Fruit fly (Drosophila melanogaster) whole organism, embryonic: ENCODE measurements around the gene Tpr2.

Experiments used
- Bdp1 ChIP-seq: fragments of 200-800 bp; sonication (Bioruptor generic); optimal IDR thresholded peaks from 3 replicates; lab custom pipeline; 2016; ENCODE audit warnings: missing biosample characterization, missing genetic modification characterization
- CG10209 ChIP-seq: fragments of 200-800 bp; sonication (Bioruptor generic); optimal IDR thresholded peaks from 3 replicates; lab custom pipeline; 2017; ENCODE audit warnings: missing biosample characterization, mild to moderate bottlenecking, missing genetic modification characterization, missing genetic modification reagents
- CG11085 ChIP-seq: fragments of 200-800 bp; sonication (Bioruptor generic); IDR thresholded peaks from 2 replicates; pipeline ENCODE4 v1.3.6; 2022; ENCODE audit warnings: missing biosample characterization, missing genetic modification characterization
- CG11398 ChIP-seq: fragments of 200-800 bp; sonication (Bioruptor generic); optimal IDR thresholded peaks from 2 replicates; lab custom pipeline; 2016; ENCODE audit warnings: missing biosample characterization, missing genetic modification characterization
- CG11504 ChIP-seq: fragments of 200-800 bp; sonication (Bioruptor generic); optimal IDR thresholded peaks from 3 replicates; lab custom pipeline; 2019; ENCODE audit warnings: missing biosample characterization, mild to moderate bottlenecking, missing genetic modification characterization, moderate library complexity
- CG13296 ChIP-seq: fragments of 200-800 bp; sonication (Bioruptor generic); optimal IDR thresholded peaks from 3 replicates; lab custom pipeline; 2018; ENCODE audit warnings: missing biosample characterization, mild to moderate bottlenecking, missing genetic modification characterization
- CG1792 ChIP-seq: fragments of 200-800 bp; sonication (Bioruptor generic); optimal IDR thresholded peaks from 2 replicates; lab custom pipeline; 2016; ENCODE audit warnings: missing biosample characterization, missing genetic modification characterization
- CG18011 ChIP-seq: fragments of 200-800 bp; sonication (Bioruptor generic); optimal IDR thresholded peaks from 2 replicates; lab custom pipeline; 2017; ENCODE audit warnings: missing biosample characterization, missing genetic modification characterization, mild to moderate bottlenecking, moderate library complexity, missing genotype
- CG2199 ChIP-seq: fragments of 200-800 bp; sonication (Bioruptor generic); IDR thresholded peaks from 3 replicates; pipeline ENCODE4 v1.3.6; 2022; ENCODE audit warnings: missing biosample characterization, missing genetic modification characterization
- CG3281 ChIP-seq: fragments of 200-800 bp; sonication (Bioruptor generic); optimal IDR thresholded peaks from 3 replicates; lab custom pipeline; 2017; ENCODE audit warnings: missing biosample characterization, mild to moderate bottlenecking, missing genetic modification characterization
- CG3407 ChIP-seq: fragments of 200-800 bp; sonication (Bioruptor generic); optimal IDR thresholded peaks from 2 replicates; lab custom pipeline; 2018; ENCODE audit warnings: missing biosample characterization, mild to moderate bottlenecking, missing genetic modification characterization
- CG3847 ChIP-seq: fragments of 200-800 bp; sonication (Bioruptor generic); IDR thresholded peaks from 2 replicates; pipeline ENCODE4 v1.3.6; 2022; ENCODE audit warnings: missing biosample characterization, missing genetic modification characterization
- CG8281 ChIP-seq: fragments of 200-800 bp; sonication (Bioruptor generic); optimal IDR thresholded peaks from 2 replicates; lab custom pipeline; 2018; ENCODE audit warnings: missing biosample characterization, mild to moderate bottlenecking, missing genetic modification characterization, moderate library complexity
- CG8478 ChIP-seq: fragments of >200 bp; optimal IDR thresholded peaks from 2 replicates; lab custom pipeline; 2018
- CG9437 ChIP-seq: fragments of 200-800 bp; sonication (Bioruptor generic); optimal IDR thresholded peaks from 2 replicates; lab custom pipeline; 2018; ENCODE audit warnings: missing biosample characterization, mild to moderate bottlenecking, missing genetic modification characterization
- CG9797 ChIP-seq: fragments of 200-800 bp; sonication (Bioruptor generic); optimal IDR thresholded peaks from 3 replicates; lab custom pipeline; 2018; ENCODE audit warnings: missing biosample characterization, mild to moderate bottlenecking, missing genetic modification characterization
- Elba2 ChIP-seq: fragments of 200-800 bp; sonication (Bioruptor generic); optimal IDR thresholded peaks from 3 replicates; lab custom pipeline; 2016; ENCODE audit warnings: missing biosample characterization, missing genetic modification characterization
- HHEX ChIP-seq: fragments of 200-800 bp; sonication (Bioruptor generic); optimal IDR thresholded peaks from 3 replicates; lab custom pipeline; 2017; ENCODE audit warnings: missing biosample characterization, mild to moderate bottlenecking, missing genetic modification characterization, missing genetic modification reagents
- MESR4 ChIP-seq: fragments of 200-800 bp; sonication (Bioruptor generic); optimal IDR thresholded peaks from 2 replicates; lab custom pipeline; 2018; ENCODE audit warnings: missing biosample characterization, mild to moderate bottlenecking, missing genetic modification characterization, moderate library complexity
- Meics ChIP-seq: fragments of 200-800 bp; sonication (Bioruptor generic); optimal IDR thresholded peaks from 2 replicates; lab custom pipeline; 2017; ENCODE audit warnings: missing biosample characterization, mild to moderate bottlenecking, missing genetic modification characterization
- Mes4 ChIP-seq: fragments of 200-800 bp; sonication (Bioruptor generic); optimal IDR thresholded peaks from 2 replicates; lab custom pipeline; 2016; ENCODE audit warnings: missing biosample characterization, missing genetic modification characterization
- Mrtf ChIP-seq: fragments of 200-800 bp; sonication (Bioruptor generic); IDR thresholded peaks from 3 replicates; pipeline ENCODE4 v1.3.6; 2022; ENCODE audit warnings: missing biosample characterization, missing genetic modification characterization
- Nf-YB ChIP-seq: fragments of 200-800 bp; sonication (Bioruptor generic); optimal IDR thresholded peaks from 3 replicates; lab custom pipeline; 2019; ENCODE audit warnings: missing biosample characterization, mild to moderate bottlenecking, missing genetic modification characterization, moderate library complexity
- Rx ChIP-seq: fragments of 200-800 bp; sonication (Bioruptor generic); IDR thresholded peaks from 2 replicates; pipeline ENCODE4 v1.3.6; 2022; ENCODE audit warnings: missing biosample characterization, missing genetic modification characterization
- Sox100B ChIP-seq: fragments of 200-800 bp; sonication (Bioruptor generic); optimal IDR thresholded peaks from 3 replicates; lab custom pipeline; 2018; ENCODE audit warnings: missing biosample characterization, mild to moderate bottlenecking, missing genetic modification characterization
- Ssrp ChIP-seq: fragments of 200-800 bp; sonication (Bioruptor generic); optimal IDR thresholded peaks from 2 replicates; lab custom pipeline; 2018; ENCODE audit warnings: missing biosample characterization, mild to moderate bottlenecking, missing genetic modification characterization, moderate library complexity
- Vsx1 ChIP-seq: fragments of 200-800 bp; sonication (Bioruptor generic); optimal IDR thresholded peaks from 2 replicates; lab custom pipeline; 2017; ENCODE audit warnings: missing biosample characterization, mild to moderate bottlenecking, missing genetic modification characterization, missing genetic modification reagents
- chinmo ChIP-seq: fragments of 200-800 bp; sonication (Bioruptor generic); IDR thresholded peaks from 4 replicates; pipeline ENCODE4 v1.3.6; 2022; ENCODE audit warnings: missing biosample characterization, missing genetic modification characterization; ENCODE audit not compliant: partially characterized antibody
- crp ChIP-seq, 2 experiments: fragments of 200-800 bp; sonication (Bioruptor generic); optimal IDR thresholded peaks; 2 replicates in 1 of 2; 3 replicates in 1 of 2; lab custom pipeline; 2017; ENCODE audit warnings: missing biosample characterization in 2 of 2, missing genetic modification characterization in 2 of 2, mild to moderate bottlenecking in 1 of 2, moderate library complexity in 1 of 2
- dati ChIP-seq: fragments of 200-800 bp; sonication (Bioruptor generic); IDR thresholded peaks from 2 replicates; pipeline ENCODE4 v1.3.6; 2022; ENCODE audit warnings: missing biosample characterization, missing genetic modification characterization
- dmrt11E ChIP-seq: fragments of 200-800 bp; sonication (Bioruptor generic); optimal IDR thresholded peaks from 3 replicates; lab custom pipeline; 2018; ENCODE audit warnings: missing biosample characterization, mild to moderate bottlenecking, missing genetic modification characterization, moderate library complexity
- dmrt99B ChIP-seq: fragments of 200-800 bp; sonication (Bioruptor generic); optimal IDR thresholded peaks from 2 replicates; lab custom pipeline; 2018; ENCODE audit warnings: missing biosample characterization, mild to moderate bottlenecking, missing genetic modification characterization, moderate library complexity
- dpn ChIP-seq, 2 experiments: fragments of 200-800 bp; sonication (Bioruptor generic); optimal IDR thresholded peaks; 3 replicates each; lab custom pipeline; 2016; ENCODE audit warnings: missing biosample characterization in 2 of 2, missing genetic modification characterization in 2 of 2
- gro ChIP-seq: fragments of 200-800 bp; sonication (Bioruptor generic); optimal IDR thresholded peaks from 2 replicates; lab custom pipeline; 2016; ENCODE audit warnings: missing biosample characterization, missing genetic modification characterization
- h ChIP-seq: fragments of >200 bp; optimal IDR thresholded peaks from 2 replicates; lab custom pipeline; 2017
- lola ChIP-seq, 3 experiments: fragments of >200 bp in 2 of 3; fragments of 200-800 bp in 1 of 3; sonication (Bioruptor generic) in 1 of 3; optimal IDR thresholded peaks; 2 replicates each; lab custom pipeline; 2017 to 2019; ENCODE audit warnings: missing biosample characterization in 3 of 3, missing genetic modification characterization in 3 of 3, mild to moderate bottlenecking in 1 of 3, moderate library complexity in 1 of 3
- lov ChIP-seq, 2 experiments: fragments of 200-800 bp in 1 of 2; fragments of >200 bp in 1 of 2; sonication (Bioruptor generic) in 1 of 2; IDR thresholded peaks in 1 of 2; optimal IDR thresholded peaks in 1 of 2; 2 replicates in 1 of 2; 3 replicates in 1 of 2; pipeline versions ENCODE4 v1.3.6 to Lab custom; 2017 to 2022; ENCODE audit warnings: missing biosample characterization in 1 of 2, missing genetic modification characterization in 1 of 2
- pb ChIP-seq: fragments of 200-800 bp; sonication (Bioruptor generic); optimal IDR thresholded peaks from 3 replicates; lab custom pipeline; 2016; ENCODE audit warnings: missing biosample characterization, missing genetic modification characterization
- ranshi ChIP-seq: fragments of 200-800 bp; sonication (Bioruptor generic); IDR thresholded peaks from 2 replicates; pipeline ENCODE4 v1.3.6; 2022; ENCODE audit warnings: missing biosample characterization, missing genetic modification characterization
- salm ChIP-seq: fragments of 200-800 bp; sonication (Bioruptor generic); optimal IDR thresholded peaks from 2 replicates; lab custom pipeline; 2018; ENCODE audit warnings: missing biosample characterization, mild to moderate bottlenecking, missing genetic modification characterization
- shn ChIP-seq: fragments of 200-800 bp; sonication (Bioruptor generic); optimal IDR thresholded peaks from 3 replicates; lab custom pipeline; 2016; ENCODE audit warnings: missing biosample characterization, missing genetic modification characterization
- sima ChIP-seq: fragments of 200-800 bp; sonication (Bioruptor generic); optimal IDR thresholded peaks from 2 replicates; lab custom pipeline; 2016; ENCODE audit warnings: missing biosample characterization, missing genetic modification characterization
- sob ChIP-seq: fragments of 200-800 bp; sonication (Bioruptor generic); IDR thresholded peaks from 2 replicates; pipeline ENCODE4 v1.3.6; 2022; ENCODE audit warnings: missing biosample characterization, missing genetic modification characterization
- stc ChIP-seq: fragments of 200-800 bp; sonication (Bioruptor generic); IDR thresholded peaks from 2 replicates; pipeline ENCODE4 v1.3.6; 2022; ENCODE audit warnings: missing biosample characterization, missing genetic modification characterization
- tin ChIP-seq: fragments of 200-800 bp; sonication (Bioruptor generic); optimal IDR thresholded peaks from 3 replicates; lab custom pipeline; 2016; ENCODE audit warnings: missing biosample characterization, missing genetic modification characterization
- tna ChIP-seq: fragments of 200-800 bp; sonication (Bioruptor generic); IDR thresholded peaks from 2 replicates; pipeline ENCODE4 v1.3.6; 2022; ENCODE audit warnings: missing biosample characterization, missing genetic modification characterization; ENCODE audit not compliant: partially characterized antibody
- vnd ChIP-seq: fragments of 200-800 bp; sonication (Bioruptor generic); IDR thresholded peaks from 3 replicates; pipeline ENCODE4 v1.3.6; 2022; ENCODE audit warnings: missing biosample characterization, missing genetic modification characterization; ENCODE audit not compliant: partially characterized antibody
- wor ChIP-seq: fragments of 200-800 bp; sonication (Bioruptor generic); IDR thresholded peaks from 2 replicates; pipeline ENCODE4 v1.3.6; 2022; ENCODE audit warnings: missing biosample characterization, missing genetic modification characterization

The Tpr2 gene

DNA sequence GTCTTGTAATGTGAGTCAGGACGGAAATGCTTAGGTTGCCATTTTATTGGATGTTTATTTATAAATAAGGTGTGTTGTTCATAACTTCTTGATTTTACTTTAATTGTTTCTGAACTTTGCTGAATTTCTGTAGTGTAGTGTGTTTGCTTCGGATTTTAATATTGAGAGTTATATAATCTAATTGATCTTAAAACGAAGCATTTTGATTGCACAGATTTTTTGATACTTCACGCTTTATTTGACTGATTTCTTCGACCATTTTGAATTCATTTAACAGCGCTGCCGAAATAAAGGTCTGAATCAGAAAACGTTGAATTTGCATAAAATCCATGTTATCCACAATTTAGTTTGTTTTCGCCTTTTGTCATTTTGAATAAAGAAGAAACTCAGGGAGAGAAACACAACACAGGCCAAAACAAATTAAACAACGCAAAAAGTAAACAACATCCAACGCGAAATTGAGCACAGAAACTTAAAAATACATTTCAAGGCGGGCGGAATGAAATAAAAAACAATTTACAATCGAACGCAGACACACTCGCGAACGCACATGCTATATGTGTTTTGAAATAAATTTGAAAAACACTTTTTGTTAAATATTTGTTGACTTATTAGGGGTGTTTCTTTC, 40.3 kb downstream of the Tpr2 start (continued):
- TF ChIP-seq CG3847 (GFP tag; lab: Robert Waterston, UW) = no peak
- TF ChIP-seq h (lab: Kevin White, UChicago) = no peak
- peak; percentile 26; the same call in 1 of the 2 replicates for TF ChIP-seq sob (GFP tag; lab: Robert Waterston, UW)
- 0 out of 2 replicates have a peak, but pooled peaks have one; percentile 18 for TF ChIP-seq stc
- no peak for TF ChIP-seq CG9437 (GFP tag; lab: Kevin White, UChicago)
- peak; percentile 77; the same call in 2 of the 3 replicates for TF ChIP-seq CG2199
- TF ChIP-seq dmrt99B = peak; percentile 27
- TF ChIP-seq CG8281 (tag; lab: Kevin White, UChicago) = no peak
- TF ChIP-seq Bdp1 = no peak
- TF ChIP-seq CG8478 = no peak
- TF ChIP-seq Meics = peak; percentile 28
- TF ChIP-seq CG11085 (GFP tag; lab: Robert Waterston, UW) = no peak
- TF ChIP-seq CG10209 (GFP tag; lab: Kevin White, UChicago) = peak; percentile 1
- TF ChIP-seq sima (GFP tag; lab: Kevin White, UChicago) = no peak
- TF ChIP-seq Rx (GFP tag; lab: Robert Waterston, UW) = no peak
- TF ChIP-seq Vsx1 (GFP tag; lab: Kevin White, UChicago) = no peak
- no peak for TF ChIP-seq CG1792 (GFP tag; lab: Kevin White, UChicago)
- TF ChIP-seq Ssrp (tag; lab: Kevin White, UChicago) = no peak
- peak; percentile 9 for TF ChIP-seq CG11504 (tag; lab: Kevin White, UChicago)
- TF ChIP-seq dmrt11E (tag; lab: Kevin White, UChicago) = no peak
- TF ChIP-seq HHEX (GFP tag; lab: Kevin White, UChicago) = peak; percentile 40
- TF ChIP-seq gro = peak; percentile 1
- TF ChIP-seq chinmo (GFP tag; lab: Robert Waterston, UW) = 0 out of 4 replicates have a peak, but pooled peaks have one; percentile 10
- TF ChIP-seq crp (GFP tag; optimal IDR thresholded peaks at IDR 0.05; lab: Kevin White, UChicago) = no peak
- no peak for TF ChIP-seq Mes4
- TF ChIP-seq CG3407 = no peak
- no peak for TF ChIP-seq lov (optimal IDR thresholded peaks at IDR 0.05; lab: Kevin White, UChicago)
- TF ChIP-seq lov (GFP tag; IDR thresholded peaks at IDR 0.05; lab: Robert Waterston, UW) = no peak
- TF ChIP-seq ranshi (GFP tag; lab: Robert Waterston, UW) = no peak

DNA sequence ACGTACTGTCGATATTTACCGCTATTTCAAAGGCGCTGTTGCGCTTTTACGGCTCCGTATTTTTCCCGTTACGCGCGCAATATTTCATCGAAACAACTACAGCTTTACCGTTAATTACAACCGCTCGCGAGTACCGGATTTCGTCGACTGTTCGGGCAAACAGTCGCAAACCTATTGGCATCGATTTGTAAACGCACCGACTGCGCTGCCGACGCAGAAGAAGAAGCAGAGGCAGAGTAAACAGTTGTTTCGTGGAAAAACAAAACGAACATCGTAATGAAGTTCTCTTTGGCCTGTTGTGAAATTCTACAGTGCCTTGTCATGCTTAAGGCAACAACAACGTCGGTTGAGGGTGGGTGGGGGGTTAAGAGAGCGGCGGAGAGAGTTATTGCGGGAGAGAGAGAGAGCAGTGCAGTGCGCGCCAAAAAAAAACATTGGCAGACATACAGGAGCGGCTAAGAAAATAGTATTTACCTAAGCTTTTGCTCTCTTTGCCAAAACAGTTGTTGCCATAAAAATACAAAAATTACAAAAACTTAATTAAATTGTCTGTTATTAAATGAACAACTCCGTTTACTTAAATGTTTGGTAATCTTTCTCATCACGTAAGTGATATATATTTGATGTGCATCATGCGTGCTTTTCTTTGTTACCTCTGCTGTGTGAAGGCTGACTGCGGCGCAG, 41.5 kb downstream of the Tpr2 start, which contains the start of gene CG5953:
CG5953 (minus strand) TSS at position 176 of the 684 bp plus-strand sequence.
- TF ChIP-seq CG9797 (GFP tag; lab: Kevin White, UChicago) (peak; percentile 51), pb (GFP tag; lab: Kevin White, UChicago) (peak; percentile 81), CG18011 (GFP tag; lab: Kevin White, UChicago) (peak; percentile 84), tin (peak; percentile 90), CG11398 (peak; percentile 83), MESR4 (peak; percentile 43), Mrtf (GFP tag; lab: Robert Waterston, UW) (peak; percentile 97), CG11504 (tag; lab: Kevin White, UChicago) (peak; percentile 97), Nf-YB (GFP tag; lab: Kevin White, UChicago) (peak; percentile 87), wor (GFP tag; lab: Robert Waterston, UW) (peak; percentile 95), vnd (no peak), shn (GFP tag; lab: Kevin White, UChicago) (peak; percentile 92), Elba2 (peak; percentile 36), CG13296 (GFP tag; lab: Kevin White, UChicago) (peak; percentile 95), lola (GFP tag; optimal IDR thresholded peaks at IDR 0.05; lab: Kevin White, UChicago) (peak in 1 of 3 experiments; percentile 95), dpn (GFP tag; optimal IDR thresholded peaks at IDR 0.05; lab: Kevin White, UChicago) (peak; percentile 94), Sox100B (GFP tag; lab: Kevin White, UChicago) (peak; percentile 96), dati (GFP tag; lab: Robert Waterston, UW) (peak; percentile 74), CG8281 (tag; lab: Kevin White, UChicago) (peak; percentile 89), tna (GFP tag; lab: Robert Waterston, UW) (peak; percentile 57; the same call in 1 of the 2 replicates), HHEX (GFP tag; lab: Kevin White, UChicago) (peak; percentile 97), salm (tag; lab: Kevin White, UChicago) (peak; percentile 96), CG3281 (peak; percentile 98)
